Worm (Caenorhabditis elegans): Measurements from ENCODE around the gene tin-9.2.

The tin-9.2 gene

ce11 chrIV:13098652-13099051, at the start of gene tin-9.2, which contains the start of the genes dli-1 and exos-4.1:
tin-9.2 (plus strand) TSS chrIV:13098995.
dli-1 (minus strand) TSS chrIV:13098792.
exos-4.1 (plus strand) TSS chrIV:13098999.
- TF ChIP-seq elt-1 (tag; optimal IDR thresholded peaks at IDR 0.05; ENCODE audit: borderline replicate concordance, insufficient read depth): no peak
- TF ChIP-seq ceh-43 (GFP tag; optimal IDR thresholded peaks at IDR 0.05): no peak
- TF ChIP-seq ceh-83 (GFP tag; optimal IDR thresholded peaks at IDR 0.05): no peak
- TF ChIP-seq ces-1 (GFP tag; optimal IDR thresholded peaks at IDR 0.05): peak; percentile 99
- no peak for TF ChIP-seq M03D4.4 (tag; optimal IDR thresholded peaks at IDR 0.05)
- TF ChIP-seq nhr-237 (tag; optimal IDR thresholded peaks at IDR 0.05): peak; percentile 22
- peak; percentile 23 for TF ChIP-seq pha-4 (tag; optimal IDR thresholded peaks at IDR 0.05)
- TF ChIP-seq lin-13 (tag; optimal IDR thresholded peaks at IDR 0.05): peak; percentile 34
- peak; percentile 63 for TF ChIP-seq lsy-2 (tag; optimal IDR thresholded peaks at IDR 0.05)
- peak; percentile 19 for TF ChIP-seq hlh-1 (tag; optimal IDR thresholded peaks at IDR 0.05)
- no peak for TF ChIP-seq elt-3 (tag; optimal IDR thresholded peaks at IDR 0.05)
- no peak for TF ChIP-seq nhr-12 (tag; optimal IDR thresholded peaks at IDR 0.05)
- peak; percentile 46 for TF ChIP-seq ham-2 (GFP tag; optimal IDR thresholded peaks at IDR 0.05)
- peak; percentile 76 for TF ChIP-seq mep-1 (tag; optimal IDR thresholded peaks at IDR 0.05)

ce11 chrIV:13051073-13051472, 47.7 kb upstream of the tin-9.2 start, which contains the start of gene scl-11:
scl-11 (plus strand) TSS chrIV:13051373.
- TF ChIP-seq ces-1 (GFP tag; optimal IDR thresholded peaks at IDR 0.05) (no peak), lin-32 (GFP tag; optimal IDR thresholded peaks at IDR 0.05) (no peak), sptf-1 (tag; optimal IDR thresholded peaks at IDR 0.05) (no peak), flh-1 (GFP tag; optimal IDR thresholded peaks at IDR 0.05) (no peak), unc-39 (tag; optimal IDR thresholded peaks at IDR 0.05) (no peak)

ce11 chrIV:13052568-13052967, 46.2 kb upstream of the tin-9.2 start, which contains the start of gene F49E11.7:
F49E11.7 (plus strand) TSS chrIV:13052868.
- no peak for TF ChIP-seq unc-62 (GFP tag; optimal IDR thresholded peaks at IDR 0.05)
- TF ChIP-seq unc-120 (tag; optimal IDR thresholded peaks at IDR 0.05; ENCODE audit: poor library complexity, severe bottlenecking): no peak
- TF ChIP-seq lin-32 (GFP tag; optimal IDR thresholded peaks at IDR 0.05): no peak
- TF ChIP-seq mls-2 (tag; optimal IDR thresholded peaks at IDR 0.05): no peak
- TF ChIP-seq mab-5 (tag; optimal IDR thresholded peaks at IDR 0.05): no peak
- no peak for TF ChIP-seq mep-1 (tag; optimal IDR thresholded peaks at IDR 0.05)

- TF ChIP-seq hlh-1 (tag; optimal IDR thresholded peaks at IDR 0.05) (no peak), lin-32 (GFP tag; optimal IDR thresholded peaks at IDR 0.05) (no peak), sem-2 (GFP tag; optimal IDR thresholded peaks at IDR 0.05) (no peak), ceh-39 (tag; optimal IDR thresholded peaks at IDR 0.05) (no peak), M03D4.4 (tag; optimal IDR thresholded peaks at IDR 0.05) (no peak), elt-3 (tag; optimal IDR thresholded peaks at IDR 0.05) (no peak), bed-3 (GFP tag; optimal IDR thresholded peaks at IDR 0.05) (no peak), ces-1 (GFP tag; optimal IDR thresholded peaks at IDR 0.05) (no peak), ceh-83 (GFP tag; optimal IDR thresholded peaks at IDR 0.05) (no peak), unc-120 (tag; optimal IDR thresholded peaks at IDR 0.05; ENCODE audit: poor library complexity, severe bottlenecking) (no peak), ceh-43 (GFP tag; optimal IDR thresholded peaks at IDR 0.05) (no peak), nhr-237 (tag; optimal IDR thresholded peaks at IDR 0.05) (no peak)
Observed at ce11 chrIV:13056026-13056425, 42.8 kb upstream of the tin-9.2 start, which contains the start of gene scl-1. scl-1 (plus strand) TSS chrIV:13056326.

ce11 chrIV:13057418-13057817, 41.4 kb upstream of the tin-9.2 start, which contains the start of gene scl-2:
scl-2 (plus strand) TSS chrIV:13057710.
- no peak for TF ChIP-seq mls-2 (tag; optimal IDR thresholded peaks at IDR 0.05)

ce11 chrIV:13059284-13059683, 39.5 kb upstream of the tin-9.2 start, which contains the start of gene scl-3:
scl-3 (plus strand) TSS chrIV:13059584.
- TF ChIP-seq M03D4.4 (tag; optimal IDR thresholded peaks at IDR 0.05) (no peak), unc-39 (tag; optimal IDR thresholded peaks at IDR 0.05) (no peak), unc-120 (tag; optimal IDR thresholded peaks at IDR 0.05; ENCODE audit: poor library complexity, severe bottlenecking) (no peak), ces-1 (GFP tag; optimal IDR thresholded peaks at IDR 0.05) (no peak), cnd-1 (tag; optimal IDR thresholded peaks at IDR 0.05) (no peak), mep-1 (tag; optimal IDR thresholded peaks at IDR 0.05) (no peak), lin-13 (tag; optimal IDR thresholded peaks at IDR 0.05) (no peak)

- TF ChIP-seq unc-62 (GFP tag; optimal IDR thresholded peaks at IDR 0.05) (no peak), nhr-12 (tag; optimal IDR thresholded peaks at IDR 0.05) (no peak), lsy-2 (tag; optimal IDR thresholded peaks at IDR 0.05) (no peak), elt-3 (tag; optimal IDR thresholded peaks at IDR 0.05) (no peak), lin-32 (GFP tag; optimal IDR thresholded peaks at IDR 0.05) (no peak), nhr-2 (tag; optimal IDR thresholded peaks at IDR 0.05) (no peak)
Observed at ce11 chrIV:13063714-13064113, 35.1 kb upstream of the tin-9.2 start, which contains the start of gene scl-5. scl-5 (plus strand) TSS chrIV:13064014.
